Fruit fly (Drosophila melanogaster) whole organism, prepupa: Measurements from ENCODE around the gene Gr39a.

Experiments
- CG10669 ChIP-seq: fragments of 200-800 bp; sonication (Bioruptor generic); optimal IDR thresholded peaks from 3 replicates; lab custom pipeline; 2018; ENCODE audit warnings: missing biosample characterization, mild to moderate bottlenecking, missing genetic modification characterization, moderate library complexity
- CG11294 ChIP-seq: fragments of 200-800 bp; sonication (Bioruptor generic); IDR thresholded peaks from 2 replicates; pipeline ENCODE4 v1.3.6; 2022; ENCODE audit warnings: missing biosample characterization, missing genetic modification characterization
- CG11762 ChIP-seq: fragments of 200-800 bp; sonication (Bioruptor generic); optimal IDR thresholded peaks from 3 replicates; lab custom pipeline; 2016; ENCODE audit warnings: missing biosample characterization, missing genetic modification characterization; ENCODE audit not compliant: insufficient read depth
- CG11902 ChIP-seq: fragments of 200-800 bp; sonication (Bioruptor generic); optimal IDR thresholded peaks from 3 replicates; lab custom pipeline; 2016; ENCODE audit warnings: missing biosample characterization, missing genetic modification characterization
- CG15336 ChIP-seq: fragments of 200-800 bp; sonication (Bioruptor generic); IDR thresholded peaks from 2 replicates; pipeline ENCODE4 v1.3.6; 2022; ENCODE audit warnings: missing biosample characterization, missing genetic modification characterization
- CG3032 ChIP-seq: fragments of 200-800 bp; optimal IDR thresholded peaks from 2 replicates; lab custom pipeline; 2019; ENCODE audit warnings: missing biosample characterization, mild to moderate bottlenecking, missing genetic modification characterization, moderate library complexity
- CG31627 ChIP-seq: fragments of 200-800 bp; sonication (Bioruptor generic); optimal IDR thresholded peaks from 3 replicates; lab custom pipeline; 2016; ENCODE audit warnings: missing biosample characterization, missing genetic modification characterization
- CG32006 ChIP-seq: fragments of 200-800 bp; sonication (Bioruptor generic); optimal IDR thresholded peaks from 3 replicates; lab custom pipeline; 2017; ENCODE audit warnings: missing biosample characterization, mild to moderate bottlenecking, missing genetic modification characterization
- CG3919 ChIP-seq: fragments of 200-800 bp; sonication (Bioruptor generic); optimal IDR thresholded peaks from 3 replicates; lab custom pipeline; 2016; ENCODE audit warnings: missing biosample characterization, missing genetic modification characterization
- CG4318 ChIP-seq: fragments of 200-800 bp; sonication (Bioruptor generic); optimal IDR thresholded peaks from 3 replicates; lab custom pipeline; 2017; ENCODE audit warnings: missing biosample characterization, mild to moderate bottlenecking, missing genetic modification characterization
- CG6163 ChIP-seq: fragments of 200-800 bp; sonication (Bioruptor generic); IDR thresholded peaks from 3 replicates; pipeline ENCODE4 v1.3.6; 2022; ENCODE audit warnings: missing biosample characterization, missing genetic modification characterization
- CG6276 ChIP-seq: fragments of 200-800 bp; sonication (Bioruptor generic); optimal IDR thresholded peaks from 2 replicates; lab custom pipeline; 2017; ENCODE audit warnings: missing biosample characterization, mild to moderate bottlenecking, missing genetic modification characterization
- CG6808 ChIP-seq: fragments of 200-800 bp; sonication (Bioruptor generic); optimal IDR thresholded peaks from 3 replicates; lab custom pipeline; 2017; ENCODE audit warnings: missing biosample characterization, missing genetic modification characterization, mild to moderate bottlenecking, moderate library complexity, missing genetic modification reagents
- CG7368 ChIP-seq: fragments of 200-800 bp; sonication (Bioruptor generic); optimal IDR thresholded peaks from 3 replicates; lab custom pipeline; 2016; ENCODE audit warnings: missing biosample characterization, missing genetic modification characterization
- CG8119 ChIP-seq: fragments of 200-800 bp; sonication (Bioruptor generic); IDR thresholded peaks from 3 replicates; pipeline ENCODE4 v1.3.6; 2022; ENCODE audit warnings: missing biosample characterization, missing genetic modification characterization
- CG8632 ChIP-seq: fragments of 200-800 bp; sonication (Bioruptor generic); optimal IDR thresholded peaks from 3 replicates; lab custom pipeline; 2016; ENCODE audit warnings: missing biosample characterization, missing genetic modification characterization
- Eip75B ChIP-seq: fragments of 200-800 bp; sonication (Bioruptor generic); optimal IDR thresholded peaks from 3 replicates; lab custom pipeline; 2016; ENCODE audit warnings: missing biosample characterization, missing genetic modification characterization
- Eip78C ChIP-seq: fragments of 200-800 bp; sonication (Bioruptor generic); peaks from one replicate; lab custom pipeline; 2016; ENCODE audit warnings: missing biosample characterization, missing genetic modification characterization
- Eip93F ChIP-seq: fragments of 200-800 bp; sonication (Bioruptor generic); optimal IDR thresholded peaks from 2 replicates; lab custom pipeline; 2016; ENCODE audit warnings: missing biosample characterization, mild to moderate bottlenecking, missing genetic modification characterization
- Ets21C ChIP-seq: fragments of 200-800 bp; sonication (Bioruptor generic); optimal IDR thresholded peaks from 3 replicates; lab custom pipeline; 2016; ENCODE audit warnings: missing biosample characterization, missing genetic modification characterization
- Ets96B ChIP-seq: fragments of 200-800 bp; optimal IDR thresholded peaks from 2 replicates; lab custom pipeline; 2019; ENCODE audit warnings: missing biosample characterization, mild to moderate bottlenecking, missing genetic modification characterization, moderate library complexity
- Gug ChIP-seq: fragments of 200-800 bp; sonication (Bioruptor generic); IDR thresholded peaks from 2 replicates; pipeline ENCODE4 v1.3.6; 2022; ENCODE audit warnings: missing biosample characterization, missing genetic modification characterization
- Hr38 ChIP-seq: sonication (Bioruptor generic); optimal IDR thresholded peaks from 2 replicates; lab custom pipeline; 2016; ENCODE audit warnings: missing biosample characterization, missing genetic modification characterization
- Hr39 ChIP-seq: fragments of 200-800 bp; sonication (Bioruptor generic); optimal IDR thresholded peaks from 2 replicates; lab custom pipeline; 2016; ENCODE audit warnings: missing biosample characterization, missing genetic modification characterization
- Hr4 ChIP-seq: fragments of 200-800 bp; sonication (Bioruptor generic); optimal IDR thresholded peaks from 3 replicates; lab custom pipeline; 2016; ENCODE audit warnings: missing biosample characterization, missing genetic modification characterization
- Lpt ChIP-seq: fragments of 200-800 bp; sonication (Bioruptor generic); optimal IDR thresholded peaks from 3 replicates; lab custom pipeline; 2016; ENCODE audit warnings: missing biosample characterization, missing genetic modification characterization
- Met ChIP-seq: fragments of 200-800 bp; sonication (Bioruptor generic); optimal IDR thresholded peaks from 3 replicates; lab custom pipeline; 2016; ENCODE audit warnings: missing biosample characterization, missing genetic modification characterization
- OdsH ChIP-seq: fragments of 200-800 bp; sonication (Bioruptor generic); optimal IDR thresholded peaks from 3 replicates; lab custom pipeline; 2016; ENCODE audit warnings: missing biosample characterization, missing genetic modification characterization
- Smox ChIP-seq: fragments of 200-800 bp; sonication (Bioruptor generic); optimal IDR thresholded peaks from 3 replicates; lab custom pipeline; 2016; ENCODE audit warnings: missing biosample characterization, missing genetic modification characterization
- Sox102F ChIP-seq: fragments of 200-800 bp; sonication (Bioruptor generic); optimal IDR thresholded peaks from 2 replicates; lab custom pipeline; 2016; ENCODE audit warnings: missing biosample characterization, mild to moderate bottlenecking, missing genetic modification characterization
- Sox15 ChIP-seq: fragments of 200-800 bp; sonication (Bioruptor generic); optimal IDR thresholded peaks from 3 replicates; lab custom pipeline; 2016; ENCODE audit warnings: missing biosample characterization, missing genetic modification characterization
- achi ChIP-seq: fragments of 200-800 bp; sonication (Bioruptor generic); optimal IDR thresholded peaks from 3 replicates; lab custom pipeline; 2016; ENCODE audit warnings: missing biosample characterization, missing genetic modification characterization
- acj6 ChIP-seq: fragments of 200-800 bp; sonication (Bioruptor generic); optimal IDR thresholded peaks from 3 replicates; lab custom pipeline; 2016; ENCODE audit warnings: missing biosample characterization, missing genetic modification characterization
- cyc ChIP-seq: fragments of 200-800 bp; sonication (Bioruptor generic); optimal IDR thresholded peaks from 3 replicates; lab custom pipeline; 2016; ENCODE audit warnings: missing biosample characterization, missing genetic modification characterization
- dac ChIP-seq: fragments of 200-800 bp; sonication (Bioruptor generic); optimal IDR thresholded peaks from 2 replicates; lab custom pipeline; 2017; ENCODE audit warnings: missing biosample characterization, mild to moderate bottlenecking, missing genetic modification characterization
- eg ChIP-seq: fragments of 200-800 bp; sonication (Bioruptor generic); IDR thresholded peaks from 3 replicates; pipeline ENCODE4 v1.3.6; 2022; ENCODE audit warnings: missing biosample characterization, missing genetic modification characterization
- fd59A ChIP-seq: fragments of 200-800 bp; sonication (Bioruptor generic); optimal IDR thresholded peaks from 2 replicates; lab custom pipeline; 2017; ENCODE audit warnings: missing biosample characterization, mild to moderate bottlenecking, missing genetic modification characterization, missing genetic modification reagents
- fd85E ChIP-seq: fragments of 200-800 bp; sonication (Bioruptor generic); optimal IDR thresholded peaks from 3 replicates; lab custom pipeline; 2016; ENCODE audit warnings: missing biosample characterization, missing genetic modification characterization
- fkh ChIP-seq: fragments of 200-800 bp; sonication (Bioruptor generic); optimal IDR thresholded peaks from 3 replicates; lab custom pipeline; 2017; ENCODE audit warnings: missing biosample characterization, mild to moderate bottlenecking, missing genetic modification characterization, moderate library complexity
- lz ChIP-seq: fragments of 200-800 bp; sonication (Bioruptor generic); optimal IDR thresholded peaks from 3 replicates; lab custom pipeline; 2016; ENCODE audit warnings: missing biosample characterization, missing genetic modification characterization
- net ChIP-seq: fragments of 200-800 bp; sonication (Bioruptor generic); optimal IDR thresholded peaks from 3 replicates; lab custom pipeline; 2016; ENCODE audit warnings: missing biosample characterization, missing genetic modification characterization
- pdm3 ChIP-seq: fragments of 200-800 bp; sonication (Bioruptor generic); optimal IDR thresholded peaks from 3 replicates; lab custom pipeline; 2016; ENCODE audit warnings: missing biosample characterization, missing genetic modification characterization
- salr ChIP-seq, 2 experiments: fragments of 200-800 bp; sonication (Bioruptor generic); optimal IDR thresholded peaks; 3 replicates each; lab custom pipeline; 2016 to 2018; ENCODE audit warnings: missing biosample characterization in 2 of 2, missing genetic modification characterization in 2 of 2, mild to moderate bottlenecking in 1 of 2
- spab ChIP-seq: fragments of 200-800 bp; sonication (Bioruptor generic); optimal IDR thresholded peaks from 2 replicates; lab custom pipeline; 2017; ENCODE audit warnings: missing biosample characterization, mild to moderate bottlenecking, missing genetic modification characterization, missing genetic modification reagents
- ss ChIP-seq, 2 experiments: fragments of 200-800 bp; sonication (Bioruptor generic); optimal IDR thresholded peaks; 2 replicates in 1 of 2; 3 replicates in 1 of 2; lab custom pipeline; 2017 to 2018; ENCODE audit warnings: mild to moderate bottlenecking in 2 of 2, missing biosample characterization in 2 of 2, missing genetic modification characterization in 2 of 2, moderate library complexity in 1 of 2
- svp ChIP-seq: fragments of 200-800 bp; sonication (Bioruptor generic); peaks from one replicate; lab custom pipeline; 2016; ENCODE audit warnings: missing biosample characterization, missing genetic modification characterization
- topi ChIP-seq: fragments of 200-800 bp; sonication (Bioruptor generic); optimal IDR thresholded peaks from 3 replicates; lab custom pipeline; 2016; ENCODE audit warnings: missing biosample characterization, missing genetic modification characterization
- vri ChIP-seq: fragments of 200-800 bp; sonication (Bioruptor generic); optimal IDR thresholded peaks from 3 replicates; lab custom pipeline; 2016; ENCODE audit warnings: missing biosample characterization, mild to moderate bottlenecking, missing genetic modification characterization

The Gr39a gene

dm6 chr2L:21290434-21290833, at the start of gene Gr39a:
TSS of gene Gr39a (plus strand) at chr2L:21290734.
- TF ChIP-seq eg (no peak), CG8632 (GFP tag; lab: Kevin White, UChicago) (no peak), Hr39 (GFP tag; lab: Kevin White, UChicago) (no peak), Eip93F (no peak), Eip75B (GFP tag; lab: Kevin White, UChicago) (no peak), Gug (no peak), dac (GFP tag; lab: Kevin White, UChicago) (no peak), pdm3 (GFP tag; lab: Kevin White, UChicago) (no peak), lz (no peak), Lpt (no peak), achi (GFP tag; lab: Kevin White, UChicago) (no peak), CG32006 (GFP tag; lab: Kevin White, UChicago) (no peak), CG10669 (GFP tag; lab: Kevin White, UChicago) (no peak), CG8119 (GFP tag; lab: Robert Waterston, UW) (no peak)

- no peak for TF ChIP-seq eg
- peak; percentile 12 for TF ChIP-seq Eip78C (GFP tag; lab: Kevin White, UChicago)
These were observed 48.2 kb upstream of the Gr39a start for dm6 chr2L:21242369-21242768.

DNA sequence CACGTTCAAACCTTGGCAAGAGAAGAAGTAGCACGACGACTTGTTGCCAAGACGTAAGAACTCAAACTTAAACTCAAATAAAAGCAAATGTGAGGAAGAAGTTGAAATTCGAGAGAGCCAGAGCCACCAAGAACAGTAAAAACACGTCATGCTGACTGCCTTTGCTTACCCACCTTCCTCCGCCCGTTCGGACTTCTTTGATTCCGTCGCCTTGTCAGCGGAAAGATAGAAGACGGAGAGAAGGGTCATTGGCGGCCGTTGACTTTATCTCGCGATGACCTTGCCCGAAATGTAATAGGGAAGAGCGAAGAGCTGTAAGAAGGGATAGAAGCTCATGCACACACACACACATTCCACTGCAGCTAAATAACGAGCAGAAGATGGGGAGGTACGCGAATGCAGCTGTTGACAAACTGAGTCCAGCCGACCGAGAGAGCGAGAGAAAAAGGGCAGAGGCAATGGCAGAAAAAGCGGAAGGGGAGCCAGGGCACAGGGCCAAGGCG, 46.5 kb upstream of the Gr39a start:
- no peak for TF ChIP-seq net
- TF ChIP-seq Eip78C (GFP tag; lab: Kevin White, UChicago): peak; percentile 69
- no peak for TF ChIP-seq Ets96B (tag; lab: Kevin White, UChicago)
- TF ChIP-seq Ets21C (GFP tag; lab: Kevin White, UChicago): no peak
- no peak for TF ChIP-seq salr (GFP tag; optimal IDR thresholded peaks at IDR 0.05; lab: Kevin White, UChicago)
- TF ChIP-seq Met (GFP tag; lab: Kevin White, UChicago): no peak
- no peak for TF ChIP-seq CG15336
- no peak for TF ChIP-seq Gug
- no peak for TF ChIP-seq CG31627 (GFP tag; lab: Kevin White, UChicago)
- no peak for TF ChIP-seq CG7368 (GFP tag; lab: Kevin White, UChicago)
- TF ChIP-seq svp: peak; percentile 97
- no peak for TF ChIP-seq fd85E (GFP tag; lab: Kevin White, UChicago)
- TF ChIP-seq spab: no peak
- TF ChIP-seq fkh (GFP tag; lab: Kevin White, UChicago): no peak
- no peak for TF ChIP-seq CG10669 (GFP tag; lab: Kevin White, UChicago)
- no peak; the same call in 2 of the 3 replicates for TF ChIP-seq CG6163 (GFP tag; lab: Robert Waterston, UW)
- TF ChIP-seq ss (GFP tag; optimal IDR thresholded peaks at IDR 0.05; lab: Kevin White, UChicago): peak in 1 of 2 experiments; percentile 39
- TF ChIP-seq cyc (GFP tag; lab: Kevin White, UChicago): no peak
- TF ChIP-seq achi (GFP tag; lab: Kevin White, UChicago): no peak
- TF ChIP-seq Hr38 (GFP tag; lab: Kevin White, UChicago): no peak
- peak; percentile 72 for TF ChIP-seq Hr39 (GFP tag; lab: Kevin White, UChicago)
- no peak for TF ChIP-seq Sox15 (GFP tag; lab: Kevin White, UChicago)
- no peak for TF ChIP-seq CG6276
- TF ChIP-seq CG4318 (GFP tag; lab: Kevin White, UChicago): no peak
- TF ChIP-seq CG6808 (GFP tag; lab: Kevin White, UChicago): no peak
- TF ChIP-seq CG3032 (tag; lab: Kevin White, UChicago): no peak
- no peak for TF ChIP-seq Smox
- no peak for TF ChIP-seq Sox102F (GFP tag; lab: Kevin White, UChicago)
- no peak for TF ChIP-seq Hr4 (GFP tag; lab: Kevin White, UChicago)
- TF ChIP-seq CG3919 (GFP tag; lab: Kevin White, UChicago): no peak
- TF ChIP-seq vri (GFP tag; lab: Kevin White, UChicago): peak; percentile 20
- TF ChIP-seq lz: no peak
- no peak for TF ChIP-seq CG8632 (GFP tag; lab: Kevin White, UChicago)
- TF ChIP-seq acj6 (GFP tag; lab: Kevin White, UChicago): no peak
- no peak for TF ChIP-seq dac (GFP tag; lab: Kevin White, UChicago)
- TF ChIP-seq CG11294 (GFP tag; lab: Robert Waterston, UW): no peak
- TF ChIP-seq CG11902 (GFP tag; lab: Kevin White, UChicago): no peak
- no peak for TF ChIP-seq topi (GFP tag; lab: Kevin White, UChicago)
- no peak for TF ChIP-seq CG11762 (GFP tag; lab: Kevin White, UChicago)
- TF ChIP-seq fd59A (GFP tag; lab: Kevin White, UChicago): no peak
- TF ChIP-seq OdsH (GFP tag; lab: Kevin White, UChicago): no peak
- TF ChIP-seq Lpt: peak; percentile 58
- no peak for TF ChIP-seq eg
